Worm (Caenorhabditis elegans) whole organism, L1 larva: ENCODE data around the gene F54F2.6.

Experiments used
- blmp-1 ChIP-seq: fragments of 150-350 bp; optimal IDR thresholded peaks from 2 replicates; lab custom pipeline; 2014; ENCODE audit warnings: missing biosample characterization, missing genetic modification characterization
- fos-1 ChIP-seq: fragments of 150-350 bp; optimal IDR thresholded peaks from 2 replicates; lab custom pipeline; 2014; ENCODE audit warnings: missing biosample characterization, missing genetic modification characterization
- nhr-237 ChIP-seq: fragments of 150-350 bp; optimal IDR thresholded peaks from 2 replicates; lab custom pipeline; 2014; ENCODE audit warnings: missing biosample characterization, missing genetic modification characterization
- nhr-71 ChIP-seq: sonication (generic microtip); optimal IDR thresholded peaks from 2 replicates; lab custom pipeline; 2016; ENCODE audit warnings: mild to moderate bottlenecking, missing genetic modification characterization, moderate library complexity, missing compliant biosample characterization
- nhr-76 ChIP-seq: sonication (generic microtip); optimal IDR thresholded peaks from 2 replicates; lab custom pipeline; 2017; ENCODE audit warnings: missing biosample characterization, missing genetic modification characterization
- pqm-1 ChIP-seq: sonication (generic microtip); optimal IDR thresholded peaks from 3 replicates; lab custom pipeline; 2017; ENCODE audit warnings: missing biosample characterization, missing genetic modification characterization
- tlp-1 ChIP-seq: fragments of 150-350 bp; optimal IDR thresholded peaks from 2 replicates; lab custom pipeline; 2014; ENCODE audit warnings: missing biosample characterization, missing genetic modification characterization
- zip-4 ChIP-seq: fragments of 200-800 bp; sonication (Bioruptor generic); optimal IDR thresholded peaks from 2 replicates; lab custom pipeline; 2018; ENCODE audit warnings: mild to moderate bottlenecking, missing genetic modification characterization, moderate library complexity, missing compliant biosample characterization
- ztf-4 ChIP-seq: fragments of 150-350 bp; optimal IDR thresholded peaks from 2 replicates; lab custom pipeline; 2014; ENCODE audit warnings: missing biosample characterization, missing genetic modification characterization

DNA sequence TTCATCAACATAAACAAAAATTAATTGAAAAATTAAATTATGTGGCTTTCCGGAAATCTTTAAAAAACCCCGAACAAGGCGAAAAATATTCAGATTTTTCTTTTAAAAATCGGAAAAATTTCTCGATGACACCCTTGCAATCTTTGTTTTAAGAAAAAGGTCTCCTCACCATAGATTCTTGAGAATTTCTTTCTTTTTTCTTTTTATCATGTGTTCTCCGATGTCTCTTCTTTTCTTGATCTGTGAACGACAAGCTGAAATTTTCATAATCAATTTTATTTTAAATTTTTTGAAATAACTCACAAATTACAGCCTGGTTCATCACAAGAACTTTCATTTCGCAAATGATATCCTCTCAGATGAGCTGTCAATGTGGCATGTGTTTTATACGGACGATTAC lies 9.3 kb downstream of the F54F2.6 start, which contains the start of the genes zfp-1 and F54F2.14:
- TF ChIP-seq nhr-237 (tag; lab: Kevin White, UChicago) (no peak), tlp-1 (no peak), zip-4 (GFP tag; lab: Kevin White, UChicago) (no peak), pqm-1 (tag; lab: Kevin White, UChicago) (no peak), nhr-76 (tag; lab: Kevin White, UChicago) (no peak), nhr-71 (tag; lab: Kevin White, UChicago) (no peak), ztf-4 (tag; lab: Kevin White, UChicago) (no peak), fos-1 (no peak), blmp-1 (tag; lab: Kevin White, UChicago) (no peak)
